Fruit fly (Drosophila melanogaster) whole organism, prepupa: ENCODE measurements around the gene Cisd2.

Experiments used
- Blimp-1 ChIP-seq: fragments of 200-800 bp; sonication (Bioruptor generic); optimal IDR thresholded peaks from 3 replicates; lab custom pipeline; 2017; ENCODE audit warnings: missing biosample characterization, missing genetic modification characterization, mild to moderate bottlenecking, moderate library complexity, missing genetic modification reagents
- CG10631 ChIP-seq: fragments of 200-800 bp; sonication (Bioruptor generic); optimal IDR thresholded peaks from 2 replicates; lab custom pipeline; 2016; ENCODE audit warnings: missing biosample characterization, missing genetic modification characterization
- CG11294 ChIP-seq: fragments of 200-800 bp; sonication (Bioruptor generic); IDR thresholded peaks from 2 replicates; pipeline ENCODE4 v1.3.6; 2022; ENCODE audit warnings: missing biosample characterization, missing genetic modification characterization
- CG11762 ChIP-seq: fragments of 200-800 bp; sonication (Bioruptor generic); optimal IDR thresholded peaks from 3 replicates; lab custom pipeline; 2016; ENCODE audit warnings: missing biosample characterization, missing genetic modification characterization; ENCODE audit not compliant: insufficient read depth
- CG11902 ChIP-seq: fragments of 200-800 bp; sonication (Bioruptor generic); optimal IDR thresholded peaks from 3 replicates; lab custom pipeline; 2016; ENCODE audit warnings: missing biosample characterization, missing genetic modification characterization
- CG15336 ChIP-seq: fragments of 200-800 bp; sonication (Bioruptor generic); IDR thresholded peaks from 2 replicates; pipeline ENCODE4 v1.3.6; 2022; ENCODE audit warnings: missing biosample characterization, missing genetic modification characterization
- CG1621 ChIP-seq: fragments of 200-800 bp; sonication (Bioruptor generic); optimal IDR thresholded peaks from 3 replicates; lab custom pipeline; 2018; ENCODE audit warnings: missing biosample characterization, mild to moderate bottlenecking, missing genetic modification characterization
- CG16779 ChIP-seq: fragments of 200-800 bp; sonication (Bioruptor generic); optimal IDR thresholded peaks from 3 replicates; lab custom pipeline; 2017; ENCODE audit warnings: missing biosample characterization, mild to moderate bottlenecking, missing genetic modification characterization
- CG3032 ChIP-seq: fragments of 200-800 bp; optimal IDR thresholded peaks from 2 replicates; lab custom pipeline; 2019; ENCODE audit warnings: missing biosample characterization, mild to moderate bottlenecking, missing genetic modification characterization, moderate library complexity
- CG34406 ChIP-seq: fragments of 200-800 bp; sonication (Bioruptor generic); optimal IDR thresholded peaks from 3 replicates; lab custom pipeline; 2016; ENCODE audit warnings: missing biosample characterization, missing genetic modification characterization
- CG3919 ChIP-seq: fragments of 200-800 bp; sonication (Bioruptor generic); optimal IDR thresholded peaks from 3 replicates; lab custom pipeline; 2016; ENCODE audit warnings: missing biosample characterization, missing genetic modification characterization
- CG6163 ChIP-seq: fragments of 200-800 bp; sonication (Bioruptor generic); IDR thresholded peaks from 3 replicates; pipeline ENCODE4 v1.3.6; 2022; ENCODE audit warnings: missing biosample characterization, missing genetic modification characterization
- CG6792 ChIP-seq: fragments of 200-800 bp; sonication (Bioruptor generic); optimal IDR thresholded peaks from 3 replicates; lab custom pipeline; 2016; ENCODE audit warnings: missing biosample characterization, missing genetic modification characterization
- CG6854 ChIP-seq: fragments of 200-800 bp; sonication (Bioruptor generic); optimal IDR thresholded peaks from 2 replicates; lab custom pipeline; 2017; ENCODE audit warnings: missing biosample characterization, mild to moderate bottlenecking, missing genetic modification characterization
- CG7368 ChIP-seq: fragments of 200-800 bp; sonication (Bioruptor generic); optimal IDR thresholded peaks from 3 replicates; lab custom pipeline; 2016; ENCODE audit warnings: missing biosample characterization, missing genetic modification characterization
- CG8119 ChIP-seq: fragments of 200-800 bp; sonication (Bioruptor generic); IDR thresholded peaks from 3 replicates; pipeline ENCODE4 v1.3.6; 2022; ENCODE audit warnings: missing biosample characterization, missing genetic modification characterization
- CG8632 ChIP-seq: fragments of 200-800 bp; sonication (Bioruptor generic); optimal IDR thresholded peaks from 3 replicates; lab custom pipeline; 2016; ENCODE audit warnings: missing biosample characterization, missing genetic modification characterization
- CG9139 ChIP-seq: fragments of 200-800 bp; sonication (Bioruptor generic); optimal IDR thresholded peaks from 3 replicates; lab custom pipeline; 2017; ENCODE audit warnings: missing biosample characterization, mild to moderate bottlenecking, missing genetic modification characterization
- Eip75B ChIP-seq: fragments of 200-800 bp; sonication (Bioruptor generic); optimal IDR thresholded peaks from 3 replicates; lab custom pipeline; 2016; ENCODE audit warnings: missing biosample characterization, missing genetic modification characterization
- Eip78C ChIP-seq: fragments of 200-800 bp; sonication (Bioruptor generic); peaks from one replicate; lab custom pipeline; 2016; ENCODE audit warnings: missing biosample characterization, missing genetic modification characterization
- Ets96B ChIP-seq: fragments of 200-800 bp; optimal IDR thresholded peaks from 2 replicates; lab custom pipeline; 2019; ENCODE audit warnings: missing biosample characterization, mild to moderate bottlenecking, missing genetic modification characterization, moderate library complexity
- Hr39 ChIP-seq: fragments of 200-800 bp; sonication (Bioruptor generic); optimal IDR thresholded peaks from 2 replicates; lab custom pipeline; 2016; ENCODE audit warnings: missing biosample characterization, missing genetic modification characterization
- Hr4 ChIP-seq: fragments of 200-800 bp; sonication (Bioruptor generic); optimal IDR thresholded peaks from 3 replicates; lab custom pipeline; 2016; ENCODE audit warnings: missing biosample characterization, missing genetic modification characterization
- Lpt ChIP-seq: fragments of 200-800 bp; sonication (Bioruptor generic); optimal IDR thresholded peaks from 3 replicates; lab custom pipeline; 2016; ENCODE audit warnings: missing biosample characterization, missing genetic modification characterization
- Met ChIP-seq: fragments of 200-800 bp; sonication (Bioruptor generic); optimal IDR thresholded peaks from 3 replicates; lab custom pipeline; 2016; ENCODE audit warnings: missing biosample characterization, missing genetic modification characterization
- OdsH ChIP-seq: fragments of 200-800 bp; sonication (Bioruptor generic); optimal IDR thresholded peaks from 3 replicates; lab custom pipeline; 2016; ENCODE audit warnings: missing biosample characterization, missing genetic modification characterization
- Smox ChIP-seq: fragments of 200-800 bp; sonication (Bioruptor generic); optimal IDR thresholded peaks from 3 replicates; lab custom pipeline; 2016; ENCODE audit warnings: missing biosample characterization, missing genetic modification characterization
- Sox102F ChIP-seq: fragments of 200-800 bp; sonication (Bioruptor generic); optimal IDR thresholded peaks from 2 replicates; lab custom pipeline; 2016; ENCODE audit warnings: missing biosample characterization, mild to moderate bottlenecking, missing genetic modification characterization
- Sox14 ChIP-seq: fragments of 200-800 bp; sonication (Bioruptor generic); optimal IDR thresholded peaks from 3 replicates; lab custom pipeline; 2016; ENCODE audit warnings: missing biosample characterization, missing genetic modification characterization
- acj6 ChIP-seq: fragments of 200-800 bp; sonication (Bioruptor generic); optimal IDR thresholded peaks from 3 replicates; lab custom pipeline; 2016; ENCODE audit warnings: missing biosample characterization, missing genetic modification characterization
- cyc ChIP-seq: fragments of 200-800 bp; sonication (Bioruptor generic); optimal IDR thresholded peaks from 3 replicates; lab custom pipeline; 2016; ENCODE audit warnings: missing biosample characterization, missing genetic modification characterization
- dac ChIP-seq: fragments of 200-800 bp; sonication (Bioruptor generic); optimal IDR thresholded peaks from 2 replicates; lab custom pipeline; 2017; ENCODE audit warnings: missing biosample characterization, mild to moderate bottlenecking, missing genetic modification characterization
- dsx ChIP-seq: fragments of 200-800 bp; optimal IDR thresholded peaks from 3 replicates; lab custom pipeline; 2019; ENCODE audit warnings: missing biosample characterization, mild to moderate bottlenecking, missing genetic modification characterization, moderate library complexity; ENCODE audit not compliant: poor library complexity, severe bottlenecking
- esn ChIP-seq: fragments of 200-800 bp; sonication (Bioruptor generic); optimal IDR thresholded peaks from 2 replicates; lab custom pipeline; 2016; ENCODE audit warnings: missing biosample characterization, mild to moderate bottlenecking, missing genetic modification characterization, moderate library complexity
- fd59A ChIP-seq: fragments of 200-800 bp; sonication (Bioruptor generic); optimal IDR thresholded peaks from 2 replicates; lab custom pipeline; 2017; ENCODE audit warnings: missing biosample characterization, mild to moderate bottlenecking, missing genetic modification characterization, missing genetic modification reagents
- fd85E ChIP-seq: fragments of 200-800 bp; sonication (Bioruptor generic); optimal IDR thresholded peaks from 3 replicates; lab custom pipeline; 2016; ENCODE audit warnings: missing biosample characterization, missing genetic modification characterization
- fkh ChIP-seq: fragments of 200-800 bp; sonication (Bioruptor generic); optimal IDR thresholded peaks from 3 replicates; lab custom pipeline; 2017; ENCODE audit warnings: missing biosample characterization, mild to moderate bottlenecking, missing genetic modification characterization, moderate library complexity
- lz ChIP-seq: fragments of 200-800 bp; sonication (Bioruptor generic); optimal IDR thresholded peaks from 3 replicates; lab custom pipeline; 2016; ENCODE audit warnings: missing biosample characterization, missing genetic modification characterization
- spab ChIP-seq: fragments of 200-800 bp; sonication (Bioruptor generic); optimal IDR thresholded peaks from 2 replicates; lab custom pipeline; 2017; ENCODE audit warnings: missing biosample characterization, mild to moderate bottlenecking, missing genetic modification characterization, missing genetic modification reagents
- ss ChIP-seq, 2 experiments: fragments of 200-800 bp; sonication (Bioruptor generic); optimal IDR thresholded peaks; 2 replicates in 1 of 2; 3 replicates in 1 of 2; lab custom pipeline; 2017 to 2018; ENCODE audit warnings: mild to moderate bottlenecking in 2 of 2, missing biosample characterization in 2 of 2, missing genetic modification characterization in 2 of 2, moderate library complexity in 1 of 2
- svp ChIP-seq: fragments of 200-800 bp; sonication (Bioruptor generic); peaks from one replicate; lab custom pipeline; 2016; ENCODE audit warnings: missing biosample characterization, missing genetic modification characterization
- topi ChIP-seq: fragments of 200-800 bp; sonication (Bioruptor generic); optimal IDR thresholded peaks from 3 replicates; lab custom pipeline; 2016; ENCODE audit warnings: missing biosample characterization, missing genetic modification characterization
- vri ChIP-seq: fragments of 200-800 bp; sonication (Bioruptor generic); optimal IDR thresholded peaks from 3 replicates; lab custom pipeline; 2016; ENCODE audit warnings: missing biosample characterization, mild to moderate bottlenecking, missing genetic modification characterization

Cisd2 gene

DNA sequence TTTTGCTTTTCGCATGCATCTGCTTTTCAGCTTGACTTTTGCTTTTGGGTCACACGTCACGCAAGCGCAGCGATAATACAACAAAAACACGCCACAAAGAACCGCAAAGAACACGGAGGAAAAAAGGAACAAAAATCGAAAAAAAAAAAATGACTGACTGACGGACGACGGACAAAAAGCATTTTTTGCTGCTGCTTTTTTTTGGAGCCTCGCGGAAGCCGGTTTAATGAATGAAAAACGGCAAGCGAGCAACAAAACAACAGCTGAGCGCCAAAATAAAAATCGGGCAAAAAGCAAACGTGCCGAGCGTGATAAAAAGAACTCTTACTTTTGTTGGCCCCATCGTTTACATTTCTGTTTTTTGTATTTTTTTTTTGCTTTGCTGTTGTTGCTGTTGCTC, 31.2 kb upstream of the Cisd2 start (continued):
- TF ChIP-seq CG1621 (tag; lab: Kevin White, UChicago) (peak; percentile 90), fkh (GFP tag; lab: Kevin White, UChicago) (no peak), CG3919 (peak; percentile 64), Hr39 (no peak), esn (peak; percentile 44), dac (GFP tag; lab: Kevin White, UChicago) (no peak), Ets96B (tag; lab: Kevin White, UChicago) (peak; percentile 82), Sox102F (GFP tag; lab: Kevin White, UChicago) (peak; percentile 73), dsx (GFP tag; lab: Kevin White, UChicago) (peak; percentile 84), Smox (GFP tag; lab: Kevin White, UChicago) (peak; percentile 1), CG11902 (no peak), CG15336 (GFP tag; lab: Robert Waterston, UW) (peak; percentile 16; the same call in 1 of the 2 replicates), svp (peak; percentile 87), CG8119 (GFP tag; lab: Robert Waterston, UW) (peak; percentile 35; the same call in 1 of the 3 replicates)

DNA sequence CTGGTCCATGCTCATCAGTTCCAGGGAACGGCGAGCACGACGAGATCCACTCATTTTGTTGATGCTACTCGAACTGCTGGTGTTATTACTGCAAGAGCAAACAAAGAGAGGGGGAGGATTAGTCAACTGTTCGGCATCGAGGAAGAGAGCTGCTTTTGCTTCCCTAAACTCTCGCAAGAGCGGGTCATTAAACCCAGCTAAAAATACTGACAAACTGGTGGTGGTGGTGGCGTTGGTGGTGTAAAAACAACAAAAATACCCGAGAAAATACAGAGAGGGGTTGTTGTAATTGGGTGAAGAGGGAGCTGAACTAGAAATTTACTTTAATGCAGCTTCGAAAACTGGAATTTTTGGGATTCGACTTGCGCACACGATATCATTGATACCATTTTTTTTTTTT, 30.6 kb upstream of the Cisd2 start:
- TF ChIP-seq CG15336 (GFP tag; lab: Robert Waterston, UW) = no peak
- no peak for TF ChIP-seq fd85E (GFP tag; lab: Kevin White, UChicago)
- no peak for TF ChIP-seq fd59A (GFP tag; lab: Kevin White, UChicago)
- no peak for TF ChIP-seq CG6163 (GFP tag; lab: Robert Waterston, UW)
- no peak for TF ChIP-seq CG11902
- TF ChIP-seq CG34406 (GFP tag; lab: Kevin White, UChicago) = no peak
- TF ChIP-seq Hr39 = no peak
- no peak for TF ChIP-seq Met (GFP tag; lab: Kevin White, UChicago)
- no peak for TF ChIP-seq esn
- TF ChIP-seq Blimp-1 (GFP tag; lab: Kevin White, UChicago) = no peak
- no peak for TF ChIP-seq CG7368

DNA sequence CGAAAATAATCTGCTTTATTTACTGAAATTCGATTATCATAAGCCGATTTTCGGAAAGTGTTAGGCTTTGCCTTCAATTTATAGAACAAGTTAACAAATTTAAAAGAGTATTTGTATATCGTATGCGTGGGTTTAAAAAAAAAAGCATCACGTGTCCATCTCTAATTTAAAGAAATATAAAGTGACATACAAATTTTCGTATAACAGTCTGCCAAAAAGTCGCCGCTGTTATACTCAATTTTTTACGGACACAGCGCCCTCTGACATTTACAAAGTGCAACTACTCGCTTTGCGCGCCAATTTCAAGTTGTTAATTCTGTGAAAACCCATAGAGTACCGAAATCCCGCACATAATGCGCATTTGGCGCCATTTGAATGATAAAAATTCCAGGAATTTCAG, 28.2 kb upstream of the Cisd2 start:
- no peak for TF ChIP-seq Blimp-1 (GFP tag; lab: Kevin White, UChicago)
- no peak for TF ChIP-seq vri (GFP tag; lab: Kevin White, UChicago)
- TF ChIP-seq CG15336 (GFP tag; lab: Robert Waterston, UW) = no peak
- TF ChIP-seq ss (GFP tag; optimal IDR thresholded peaks at IDR 0.05; lab: Kevin White, UChicago) = no peak
- peak; percentile 47 for TF ChIP-seq Eip78C (GFP tag; lab: Kevin White, UChicago)
- TF ChIP-seq CG16779 = no peak
- TF ChIP-seq Lpt (GFP tag; lab: Kevin White, UChicago) = no peak
- TF ChIP-seq topi (GFP tag; lab: Kevin White, UChicago) = no peak
- TF ChIP-seq CG8119 (GFP tag; lab: Robert Waterston, UW) = no peak
- no peak for TF ChIP-seq fd59A (GFP tag; lab: Kevin White, UChicago)
- TF ChIP-seq cyc = peak; percentile 8
- TF ChIP-seq CG3032 (tag; lab: Kevin White, UChicago) = no peak
- no peak for TF ChIP-seq CG8632 (GFP tag; lab: Kevin White, UChicago)
- peak; percentile 19 for TF ChIP-seq lz (GFP tag; lab: Kevin White, UChicago)
- no peak for TF ChIP-seq acj6 (GFP tag; lab: Kevin White, UChicago)
- TF ChIP-seq svp = peak; percentile 40
- TF ChIP-seq Sox14 (GFP tag; lab: Kevin White, UChicago) = no peak
- TF ChIP-seq Sox102F (GFP tag; lab: Kevin White, UChicago) = no peak
- no peak for TF ChIP-seq CG34406 (GFP tag; lab: Kevin White, UChicago)
- TF ChIP-seq CG11294 (GFP tag; lab: Robert Waterston, UW) = no peak
- no peak for TF ChIP-seq OdsH
- TF ChIP-seq Hr4 (GFP tag; lab: Kevin White, UChicago) = no peak
- no peak for TF ChIP-seq Eip75B (GFP tag; lab: Kevin White, UChicago)
- peak; percentile 29 for TF ChIP-seq esn
- TF ChIP-seq CG6163 (GFP tag; lab: Robert Waterston, UW) = peak; percentile 23; the same call in 1 of the 3 replicates
- no peak for TF ChIP-seq dsx (GFP tag; lab: Kevin White, UChicago)
- no peak for TF ChIP-seq spab
- peak; percentile 0 for TF ChIP-seq Met (GFP tag; lab: Kevin White, UChicago)
- TF ChIP-seq CG6854 (GFP tag; lab: Kevin White, UChicago) = no peak
- no peak for TF ChIP-seq fd85E (GFP tag; lab: Kevin White, UChicago)
- TF ChIP-seq CG10631 (GFP tag; lab: Kevin White, UChicago) = no peak
- no peak for TF ChIP-seq CG6792
- peak; percentile 5 for TF ChIP-seq Hr39
- TF ChIP-seq CG9139 (GFP tag; lab: Kevin White, UChicago) = no peak
- no peak for TF ChIP-seq CG11762
- TF ChIP-seq, all 60 proteins: peak for 8
